Worm (Caenorhabditis elegans) whole organism, L4 larva: ENCODE measurements around the gene nhr-51.
A peak's percentile ranks its signal among the peaks of the same experiment; 100 is the strongest.

Experiments
- D1046.2 ChIP-seq: fragments of 200-800 bp; sonication (Bioruptor generic); IDR thresholded peaks from 2 replicates; pipeline ENCODE4 v1.3.6; 2022; ENCODE audit warnings: missing genetic modification characterization, missing compliant biosample characterization
- F26F4.8 ChIP-seq: fragments of 200-800 bp; sonication (Bioruptor generic); conservative IDR thresholded peaks from 2 replicates; pipeline ENCODE4 v1.3.6; 2022; ENCODE audit warnings: missing genetic modification characterization, missing compliant biosample characterization
- F37D6.2 ChIP-seq: sonication (generic microtip); optimal IDR thresholded peaks from 2 replicates; lab custom pipeline; 2016; ENCODE audit warnings: mild to moderate bottlenecking, missing genetic modification characterization, missing compliant biosample characterization
- T26A8.4 ChIP-seq: fragments of 200-800 bp; sonication (Bioruptor generic); IDR thresholded peaks from 2 replicates; pipeline ENCODE4 v1.3.6; 2022; ENCODE audit warnings: missing genetic modification characterization, missing compliant biosample characterization
- Y105C5A.15 ChIP-seq: fragments of 200-800 bp; sonication (Bioruptor generic); IDR thresholded peaks from 2 replicates; pipeline ENCODE4 v1.3.6; 2022; ENCODE audit warnings: missing genetic modification characterization, missing compliant biosample characterization
- aha-1 ChIP-seq: fragments of 150-350 bp; peaks from one replicate; lab custom pipeline; 2014; ENCODE audit warnings: missing biosample characterization, missing genetic modification characterization
- ama-1 ChIP-seq: fragments of 150-350 bp; optimal IDR thresholded peaks from 2 replicates; lab custom pipeline; 2014; ENCODE audit warnings: inconsistent platforms, mixed read lengths
- ceh-82 ChIP-seq: sonication (generic microtip); optimal IDR thresholded peaks from 2 replicates; lab custom pipeline; 2017; ENCODE audit warnings: missing biosample characterization, missing genetic modification characterization
- ces-1 ChIP-seq: fragments of 150-350 bp; sonication (generic microtip); optimal IDR thresholded peaks from 4 replicates; lab custom pipeline; 2014; ENCODE audit warnings: missing biosample characterization, missing genetic modification reagents, missing genetic modification characterization
- ctbp-1 ChIP-seq: fragments of 200-800 bp; sonication (Bioruptor generic); IDR thresholded peaks from 2 replicates; pipeline ENCODE4 v1.3.6; 2022; ENCODE audit warnings: missing genetic modification reagents, missing genetic modification characterization, missing compliant biosample characterization
- dmd-6 ChIP-seq: fragments of 200-800 bp; sonication (Bioruptor generic); IDR thresholded peaks from 2 replicates; pipeline ENCODE4 v1.3.6; 2022; ENCODE audit warnings: missing genetic modification reagents, missing genetic modification characterization, missing compliant biosample characterization
- dmd-8 ChIP-seq: fragments of 200-800 bp; sonication (Bioruptor generic); IDR thresholded peaks from 2 replicates; pipeline ENCODE4 v1.3.6; 2022; ENCODE audit warnings: missing genetic modification characterization, missing compliant biosample characterization
- dpl-1 ChIP-seq: fragments of 150-350 bp; optimal IDR thresholded peaks from 2 replicates; lab custom pipeline; 2014; ENCODE audit warnings: missing biosample characterization, missing genetic modification reagents, missing genetic modification characterization
- egl-27 ChIP-seq: sonication (generic microtip); optimal IDR thresholded peaks from 3 replicates; lab custom pipeline; 2017; ENCODE audit warnings: missing biosample characterization, missing genetic modification reagents, missing genetic modification characterization
- egl-43 ChIP-seq: fragments of 200-800 bp; sonication (Bioruptor generic); IDR thresholded peaks from 2 replicates; pipeline ENCODE4 v1.3.6; 2022; ENCODE audit warnings: missing genetic modification reagents, missing genetic modification characterization, missing compliant biosample characterization
- fkh-10 ChIP-seq: fragments of 150-350 bp; optimal IDR thresholded peaks from 2 replicates; lab custom pipeline; 2014; ENCODE audit warnings: missing biosample characterization, missing genetic modification reagents, missing genetic modification characterization
- hlh-11 ChIP-seq: fragments of 200-800 bp; sonication (Bioruptor generic); optimal IDR thresholded peaks from 2 replicates; lab custom pipeline; 2018; ENCODE audit warnings: mild to moderate bottlenecking, missing genetic modification characterization, missing compliant biosample characterization
- lim-7 ChIP-seq: fragments of 200-800 bp; sonication (Bioruptor generic); IDR thresholded peaks from 2 replicates; pipeline ENCODE4 v1.3.6; 2022; ENCODE audit warnings: missing genetic modification characterization, missing compliant biosample characterization
- lin-1 ChIP-seq: fragments of 200-800 bp; sonication (Bioruptor generic); IDR thresholded peaks from 2 replicates; pipeline ENCODE4 v1.3.6; 2022; ENCODE audit warnings: missing genetic modification reagents, missing genetic modification characterization, missing compliant biosample characterization
- lin-29 ChIP-seq: fragments of 200-800 bp; sonication (Bioruptor generic); IDR thresholded peaks from 2 replicates; pipeline ENCODE4 v1.3.6; 2022; ENCODE audit warnings: missing genetic modification reagents, missing genetic modification characterization, missing compliant biosample characterization
- lsy-2 ChIP-seq, 2 experiments: fragments of 150-350 bp in 1 of 2; sonication (generic microtip) in 1 of 2; optimal IDR thresholded peaks; 2 replicates each; lab custom pipeline; 2014 to 2017; ENCODE audit warnings: missing biosample characterization in 2 of 2, missing genetic modification characterization in 2 of 2
- mep-1 ChIP-seq: fragments of 150-350 bp; sonication (generic microtip); optimal IDR thresholded peaks from 3 replicates; lab custom pipeline; 2014; ENCODE audit warnings: missing biosample characterization, missing genetic modification characterization
- mxl-2 ChIP-seq: fragments of 200-800 bp; sonication (Bioruptor generic); conservative IDR thresholded peaks from 2 replicates; pipeline ENCODE4 v1.3.6; 2022; ENCODE audit warnings: missing genetic modification reagents, missing genetic modification characterization, missing compliant biosample characterization
- nhr-11 ChIP-seq: fragments of 150-350 bp; optimal IDR thresholded peaks from 2 replicates; lab custom pipeline; 2014; ENCODE audit warnings: missing biosample characterization, missing genetic modification characterization
- nhr-111 ChIP-seq: fragments of 200-800 bp; sonication (Bioruptor generic); optimal IDR thresholded peaks from 2 replicates; lab custom pipeline; 2018; ENCODE audit warnings: mild to moderate bottlenecking, missing genetic modification characterization, missing compliant biosample characterization
- nhr-25 ChIP-seq: sonication (generic microtip); optimal IDR thresholded peaks from 2 replicates; lab custom pipeline; 2017; ENCODE audit warnings: missing genetic modification characterization, mild to moderate bottlenecking, missing compliant biosample characterization, antibody characterized with exemption, moderate library complexity, borderline replicate concordance; ENCODE audit not compliant: insufficient read depth
- nhr-28 ChIP-seq: fragments of 150-350 bp; optimal IDR thresholded peaks from 2 replicates; lab custom pipeline; 2014; ENCODE audit warnings: missing biosample characterization, missing genetic modification characterization
- nhr-41 ChIP-seq: fragments of 200-800 bp; sonication (Bioruptor generic); IDR thresholded peaks from 2 replicates; pipeline ENCODE4 v1.3.6; 2022; ENCODE audit warnings: missing genetic modification reagents, missing genetic modification characterization, missing compliant biosample characterization
- nhr-42 ChIP-seq: fragments of 200-800 bp; sonication (Bioruptor generic); IDR thresholded peaks from 2 replicates; pipeline ENCODE4 v1.3.6; 2022; ENCODE audit warnings: missing genetic modification characterization, missing compliant biosample characterization
- nhr-48 ChIP-seq: sonication (generic microtip); optimal IDR thresholded peaks from 2 replicates; lab custom pipeline; 2016; ENCODE audit warnings: mild to moderate bottlenecking, missing genetic modification characterization, missing compliant biosample characterization
- nhr-76 ChIP-seq: fragments of 150-350 bp; optimal IDR thresholded peaks from 2 replicates; lab custom pipeline; 2014; ENCODE audit warnings: missing biosample characterization, missing genetic modification characterization
- nhr-77 ChIP-seq: fragments of 150-350 bp; optimal IDR thresholded peaks from 2 replicates; lab custom pipeline; 2014; ENCODE audit warnings: missing biosample characterization, missing genetic modification characterization
- saeg-2 ChIP-seq: fragments of 200-800 bp; sonication (Bioruptor generic); IDR thresholded peaks from 2 replicates; pipeline ENCODE4 v1.3.6; 2022; ENCODE audit warnings: missing genetic modification reagents, missing genetic modification characterization, missing compliant biosample characterization
- sdz-12 ChIP-seq: fragments of 200-800 bp; sonication (Bioruptor generic); optimal IDR thresholded peaks from 2 replicates; lab custom pipeline; 2018; ENCODE audit warnings: mild to moderate bottlenecking, missing genetic modification characterization, missing compliant biosample characterization
- skn-1 ChIP-seq: fragments of 150-350 bp; optimal IDR thresholded peaks from 2 replicates; lab custom pipeline; 2014; ENCODE audit warnings: missing biosample characterization, missing genetic modification characterization
- snpc-1.2 ChIP-seq: fragments of 200-800 bp; sonication (Bioruptor generic); IDR thresholded peaks from 2 replicates; pipeline ENCODE4 v1.3.6; 2022; ENCODE audit warnings: missing genetic modification reagents, missing genetic modification characterization, missing compliant biosample characterization
- spr-1 ChIP-seq: sonication (generic microtip); optimal IDR thresholded peaks from 2 replicates; lab custom pipeline; 2016; ENCODE audit warnings: mild to moderate bottlenecking, missing genetic modification characterization, missing compliant biosample characterization
- tra-1 ChIP-seq: fragments of 200-800 bp; sonication (Bioruptor generic); IDR thresholded peaks from 2 replicates; pipeline ENCODE4 v1.3.6; 2022; ENCODE audit warnings: missing genetic modification reagents, missing genetic modification characterization, missing compliant biosample characterization
- unc-62 ChIP-seq, 3 experiments: fragments of 150-350 bp in 1 of 3; sonication (generic microtip); optimal IDR thresholded peaks in 2 of 3; peaks in 1 of 3; 1 replicate in 1 of 3; 2 replicates in 2 of 3; lab custom pipeline; 2014 to 2017; ENCODE audit warnings: missing biosample characterization in 3 of 3, missing genetic modification characterization in 3 of 3, missing genetic modification reagents in 3 of 3, missing genotype in 1 of 3
- zfp-3 ChIP-seq: fragments of 200-800 bp; sonication (Bioruptor generic); conservative IDR thresholded peaks from 2 replicates; pipeline ENCODE4 v1.3.6; 2022; ENCODE audit warnings: missing genetic modification reagents, missing genetic modification characterization, missing compliant biosample characterization
- zip-11 ChIP-seq: fragments of 200-800 bp; sonication (Bioruptor generic); IDR thresholded peaks from 2 replicates; pipeline ENCODE4 v1.3.6; 2022; ENCODE audit warnings: missing genetic modification characterization, missing compliant biosample characterization
- ztf-7 ChIP-seq: fragments of 150-350 bp; optimal IDR thresholded peaks from 2 replicates; lab custom pipeline; 2014; ENCODE audit warnings: missing biosample characterization, missing genetic modification characterization

nhr-51 gene

DNA sequence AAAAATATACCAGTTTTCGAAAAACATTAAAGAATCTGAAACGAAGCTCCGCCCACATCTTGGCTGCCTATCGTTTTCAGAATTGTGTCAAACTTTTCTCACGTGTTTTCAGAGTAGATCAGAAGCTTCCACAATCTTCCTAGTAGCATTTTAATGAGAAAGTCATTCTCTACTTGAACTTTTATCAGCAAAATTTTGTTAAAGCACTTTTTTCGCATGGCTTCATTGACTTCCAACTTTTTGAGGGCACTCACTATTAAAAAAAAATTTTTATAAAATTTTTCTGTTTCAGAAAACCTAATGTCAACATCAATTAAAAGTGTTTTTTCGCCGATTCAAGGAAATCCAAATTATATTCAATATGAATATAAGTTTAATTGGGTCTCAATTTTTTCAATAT lies 23.6 kb upstream of the nhr-51 start, which contains the start of gene sru-42:
sru-42 (plus strand) TSS at position 301 of the 400 bp plus-strand sequence.
- no peak for TF ChIP-seq skn-1 (tag; lab: Kevin White, UChicago)
- TF ChIP-seq nhr-48 (tag; lab: Kevin White, UChicago), result no peak
- TF ChIP-seq lsy-2 (tag; optimal IDR thresholded peaks at IDR 0.05; lab: Kevin White, UChicago), result no peak
- TF ChIP-seq egl-27 (tag; lab: Kevin White, UChicago), result no peak
- TF ChIP-seq ctbp-1 (GFP tag; lab: Robert Waterston, UW), result no peak
- TF ChIP-seq dmd-8, result no peak
- TF ChIP-seq D1046.2 (GFP tag; lab: Robert Waterston, UW), result no peak
- no peak for TF ChIP-seq fkh-10
- no peak for TF ChIP-seq ztf-7 (tag; lab: Kevin White, UChicago)
- TF ChIP-seq F37D6.2 (tag; lab: Kevin White, UChicago), result no peak
- no peak for TF ChIP-seq mxl-2 (GFP tag; lab: Robert Waterston, UW)
- no peak for TF ChIP-seq saeg-2 (GFP tag; lab: Robert Waterston, UW)
- TF ChIP-seq ces-1 (GFP tag; lab: Kevin White, UChicago), result no peak
- TF ChIP-seq lin-1 (GFP tag; lab: Robert Waterston, UW), result no peak
- TF ChIP-seq aha-1 (tag; lab: Kevin White, UChicago), result no peak
- no peak for TF ChIP-seq lin-29

DNA sequence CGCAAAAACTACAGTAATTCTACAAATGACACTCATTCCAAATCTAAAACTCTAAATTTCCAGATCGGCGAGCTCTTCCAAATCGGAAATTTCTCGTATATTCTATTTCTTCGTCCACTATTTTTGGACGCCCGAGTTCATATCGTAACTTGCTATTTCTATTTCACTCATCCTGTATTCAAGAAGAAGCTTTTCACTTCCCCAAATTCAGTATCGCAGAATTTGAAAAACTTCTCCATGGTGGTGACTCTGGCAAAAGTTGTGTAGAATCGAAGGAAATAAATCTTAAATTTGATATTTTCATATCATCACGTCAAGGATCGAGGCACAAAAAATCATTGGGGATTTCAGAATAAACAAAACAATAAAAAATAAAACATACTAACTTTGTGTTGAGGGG lies 21.7 kb upstream of the nhr-51 start:
- TF ChIP-seq ama-1 (lab: Kevin White, UChicago) (peak; percentile 87), skn-1 (tag; lab: Kevin White, UChicago) (no peak), nhr-76 (tag; lab: Kevin White, UChicago) (no peak), T26A8.4 (GFP tag; lab: Robert Waterston, UW) (0 out of 2 replicates have a peak, but pooled peaks have one; percentile 0), lim-7 (0 out of 2 replicates have a peak, but pooled peaks have one; percentile 34), F37D6.2 (tag; lab: Kevin White, UChicago) (no peak), nhr-42 (GFP tag; lab: Robert Waterston, UW) (no peak), saeg-2 (GFP tag; lab: Robert Waterston, UW) (no peak), lsy-2 (tag; optimal IDR thresholded peaks at IDR 0.05; lab: Kevin White, UChicago) (no peak), dpl-1 (GFP tag; lab: Kevin White, UChicago) (no peak), egl-43 (0 out of 2 replicates have a peak, but pooled peaks have one; percentile 44), F26F4.8 (GFP tag; lab: Robert Waterston, UW) (no peak), snpc-1.2 (GFP tag; lab: Robert Waterston, UW) (0 out of 2 replicates have a peak, but pooled peaks have one; percentile 47), nhr-77 (no peak), zip-11 (no peak), nhr-111 (GFP tag; lab: Kevin White, UChicago) (no peak)

ce11 chrV:15654124-15654523 lies 19.7 kb upstream of the nhr-51 start, which contains the start of gene F53E4.2:
F53E4.2 (plus strand) TSS chrV:15654424.
- TF ChIP-seq ceh-82 (tag; lab: Kevin White, UChicago), result no peak
- 0 out of 2 replicates have a peak, but pooled peaks have one; percentile 16 for TF ChIP-seq D1046.2 (GFP tag; lab: Robert Waterston, UW)

- TF ChIP-seq sdz-12, result no peak
- TF ChIP-seq aha-1 (tag; lab: Kevin White, UChicago), result peak; percentile 98
- peak; percentile 49 for TF ChIP-seq hlh-11
- TF ChIP-seq nhr-11 (tag; lab: Kevin White, UChicago), result peak; percentile 4
- TF ChIP-seq dmd-6 (GFP tag; lab: Robert Waterston, UW), result peak; percentile 49
These were observed 15.3 kb upstream of the nhr-51 start for ce11 chrV:15658262-15659060.

ce11 chrV:15661003-15661402 lies 12.8 kb upstream of the nhr-51 start:
- peak; percentile 94 for TF ChIP-seq nhr-25 (tag; lab: Kevin White, UChicago)
- TF ChIP-seq lsy-2 (tag; optimal IDR thresholded peaks at IDR 0.05; lab: Kevin White, UChicago), result no peak
- peak; percentile 44 for TF ChIP-seq mep-1 (tag; lab: Kevin White, UChicago)
- TF ChIP-seq nhr-41 (GFP tag; lab: Robert Waterston, UW), result 0 out of 2 replicates have a peak, but pooled peaks have one; percentile 6
- no peak for TF ChIP-seq spr-1 (tag; lab: Kevin White, UChicago)
- TF ChIP-seq Y105C5A.15 (GFP tag; lab: Robert Waterston, UW), result no peak
- no peak for TF ChIP-seq zfp-3 (GFP tag; lab: Robert Waterston, UW)
- peak; percentile 10 for TF ChIP-seq hlh-11
- TF ChIP-seq nhr-42 (GFP tag; lab: Robert Waterston, UW), result no peak
- TF ChIP-seq tra-1 (GFP tag; lab: Robert Waterston, UW), result 0 out of 2 replicates have a peak, but pooled peaks have one; percentile 7
- TF ChIP-seq unc-62 (GFP tag; optimal IDR thresholded peaks at IDR 0.05 in 1 of 2; lab: Kevin White, UChicago), result peak in 1 of 2 experiments; percentile 97
- no peak for TF ChIP-seq unc-62 (tag; optimal IDR thresholded peaks at IDR 0.05; lab: Kevin White, UChicago)
- peak; percentile 20 for TF ChIP-seq nhr-28 (tag; lab: Kevin White, UChicago)
